Worm (Caenorhabditis elegans): ENCODE measurements around the gene C25E10.16.

Gene C25E10.16

DNA sequence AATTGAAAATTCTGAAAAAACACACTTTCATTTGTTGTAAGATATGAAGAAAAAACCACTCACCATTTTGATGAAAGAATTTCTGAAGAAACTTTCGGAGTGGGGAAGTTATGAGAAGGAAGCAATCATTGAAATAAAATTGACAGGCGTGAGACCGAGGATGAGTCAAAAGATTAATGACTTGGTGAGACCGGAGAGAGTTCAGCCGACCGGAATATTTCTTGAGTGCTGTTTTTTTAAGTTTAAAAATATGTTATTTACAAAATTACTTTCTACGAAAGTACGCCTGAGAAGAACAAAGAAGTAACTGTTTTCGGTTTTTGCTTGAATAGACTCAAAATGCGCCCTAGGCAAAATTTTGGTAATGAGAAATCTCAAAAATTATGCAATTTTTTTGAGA is 3.1 kb downstream of the C25E10.16 start, which contains the start of gene C25E10.10:
C25E10.10 (minus strand) TSS at position 101 of the 400 bp plus-strand sequence.
- TF ChIP-seq him-1 (tag; optimal IDR thresholded peaks at IDR 0.05) (no peak), F23B12.7 (tag; optimal IDR thresholded peaks at IDR 0.05; ENCODE audit: insufficient read depth) (no peak), repo-1 (tag; optimal IDR thresholded peaks at IDR 0.05) (no peak)

DNA sequence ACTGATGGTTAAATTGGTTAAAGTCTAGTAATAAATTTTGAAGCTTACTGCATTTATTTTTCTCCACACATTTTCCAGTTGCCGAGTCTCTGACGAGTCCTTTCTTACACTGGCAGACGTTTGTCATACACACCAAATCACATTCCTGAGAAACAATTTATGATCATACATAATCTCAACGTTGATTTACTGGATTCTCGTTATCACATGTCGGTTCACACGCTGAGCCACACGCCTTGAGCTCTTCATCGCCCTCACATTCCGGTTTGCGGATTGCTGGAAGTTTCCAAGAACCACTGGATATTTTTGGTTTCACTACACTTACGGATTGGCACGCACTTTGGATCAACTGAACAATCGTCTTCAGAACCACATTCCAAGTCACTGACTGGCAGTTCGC is 3.7 kb downstream of the C25E10.16 start:
- TF ChIP-seq rcor-1 (GFP tag; IDR thresholded peaks at IDR 0.05) (no peak), F10E7.11 (tag; optimal IDR thresholded peaks at IDR 0.05) (no peak), xnd-1 (tag; optimal IDR thresholded peaks at IDR 0.05) (no peak), hlh-26 (GFP tag; conservative IDR thresholded peaks at IDR 0.05) (no peak), hlh-12 (tag; optimal IDR thresholded peaks at IDR 0.05) (no peak), rec-8 (tag; optimal IDR thresholded peaks at IDR 0.05) (no peak), B0336.3 (GFP tag; IDR thresholded peaks at IDR 0.05) (no peak), fkh-3 (tag; optimal IDR thresholded peaks at IDR 0.05) (no peak), ccch-3 (GFP tag; optimal IDR thresholded peaks at IDR 0.05) (no peak), dpl-1 (GFP tag; optimal IDR thresholded peaks at IDR 0.05) (no peak), cebp-2 (GFP tag; IDR thresholded peaks at IDR 0.05) (no peak), D2030.7 (GFP tag; IDR thresholded peaks at IDR 0.05) (no peak), akir-1 (GFP tag; optimal IDR thresholded peaks at IDR 0.05) (no peak), repo-1 (tag; optimal IDR thresholded peaks at IDR 0.05) (no peak), B0019.2 (GFP tag; conservative IDR thresholded peaks at IDR 0.05) (no peak)

DNA sequence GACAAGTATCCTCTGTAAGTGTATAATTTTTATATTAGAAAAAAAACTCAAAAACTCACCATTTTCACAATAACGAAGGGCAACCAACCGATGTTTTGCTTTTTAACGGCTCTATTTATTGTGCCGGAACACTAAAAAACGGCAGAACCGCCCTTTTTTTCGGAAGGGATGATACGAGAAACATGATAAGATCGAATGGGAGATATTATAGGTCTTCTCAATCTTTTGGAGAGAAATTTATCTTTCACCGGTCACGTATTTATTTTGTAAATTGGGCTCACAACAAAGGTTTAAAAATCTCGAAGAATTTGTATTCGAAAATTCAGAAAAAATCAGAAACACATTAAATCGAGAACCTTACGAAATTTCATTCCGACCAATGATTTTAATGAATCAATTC is 4.6 kb downstream of the C25E10.16 start, which contains the start of gene swm-1:
swm-1 (minus strand) TSS at position 101 of the 400 bp plus-strand sequence.
- no peak for TF ChIP-seq tbx-9 (tag; optimal IDR thresholded peaks at IDR 0.05; ENCODE audit: borderline replicate concordance)
- TF ChIP-seq D2030.7 (GFP tag; IDR thresholded peaks at IDR 0.05) = no peak
- no peak for TF ChIP-seq mel-28 (tag; optimal IDR thresholded peaks at IDR 0.05; ENCODE audit: borderline replicate concordance)
- TF ChIP-seq egl-44 (GFP tag; IDR thresholded peaks at IDR 0.05) = no peak
- TF ChIP-seq him-1 (tag; optimal IDR thresholded peaks at IDR 0.05) = no peak

DNA sequence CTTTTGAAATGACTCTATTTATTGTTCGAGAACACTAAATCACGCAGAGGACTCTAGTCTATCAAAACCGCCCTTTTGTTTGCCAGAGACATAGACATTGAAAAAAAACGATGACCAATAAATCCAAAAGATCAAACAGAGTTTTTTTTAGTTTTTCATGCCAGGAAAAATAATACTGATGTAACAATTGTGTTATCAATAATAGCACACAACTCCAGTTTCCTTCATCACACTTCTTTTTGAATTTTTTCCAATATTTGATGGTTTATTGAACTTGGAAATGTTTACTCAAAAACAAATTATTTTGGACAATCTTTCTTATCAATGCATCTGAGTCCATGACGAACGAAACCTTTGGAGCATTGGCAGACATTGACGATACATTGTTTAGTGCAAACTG is 5.4 kb downstream of the C25E10.16 start, which contains the start of gene C25E10.8:
C25E10.8 (minus strand) TSS at position 101 of the 400 bp plus-strand sequence.
- TF ChIP-seq xnd-1 (tag; optimal IDR thresholded peaks at IDR 0.05) = no peak
- TF ChIP-seq ekl-4 (GFP tag; IDR thresholded peaks at IDR 0.05) = no peak
- TF ChIP-seq chd-7 (tag; optimal IDR thresholded peaks at IDR 0.05) = no peak
- TF ChIP-seq ceh-79 (tag; optimal IDR thresholded peaks at IDR 0.05) = no peak
- no peak for TF ChIP-seq lag-1 (GFP tag; IDR thresholded peaks at IDR 0.05)
- no peak for TF ChIP-seq lsy-27 (tag; optimal IDR thresholded peaks at IDR 0.05; ENCODE audit: borderline replicate concordance, insufficient read depth)
- no peak for TF ChIP-seq ztf-25 (GFP tag; IDR thresholded peaks at IDR 0.05)
- no peak for TF ChIP-seq athp-1 (tag; optimal IDR thresholded peaks at IDR 0.05)
- TF ChIP-seq pha-4 (tag; optimal IDR thresholded peaks at IDR 0.05) = no peak
- TF ChIP-seq bed-1 (GFP tag; IDR thresholded peaks at IDR 0.05) = no peak
- no peak for TF ChIP-seq let-526 (GFP tag; IDR thresholded peaks at IDR 0.05)

- TF ChIP-seq madf-6 (GFP tag; IDR thresholded peaks at IDR 0.05) (no peak), ceh-100 (GFP tag; IDR thresholded peaks at IDR 0.05) (no peak), hsf-1 (GFP tag; IDR thresholded peaks at IDR 0.05) (no peak), tbp1 (GFP tag; optimal IDR thresholded peaks at IDR 0.05) (no peak), lag-1 (GFP tag; IDR thresholded peaks at IDR 0.05) (no peak), lin-54 (GFP tag; optimal IDR thresholded peaks at IDR 0.05) (no peak), sdz-38 (tag; optimal IDR thresholded peaks at IDR 0.05) (no peak), ztf-3 (GFP tag; optimal IDR thresholded peaks at IDR 0.05) (no peak), nfya-2 (GFP tag; IDR thresholded peaks at IDR 0.05) (no peak), F57A8.1 (GFP tag; optimal IDR thresholded peaks at IDR 0.05) (no peak)
Observed at ce11 chrV:9053235-9053634, 6.1 kb downstream of the C25E10.16 start.

Data from whole organism, young adult.